Fruit fly (Drosophila melanogaster) S2 (cell line): ENCODE data around the gene CG4045.

Experiments
- CG8478 ChIP-seq: fragments of >200 bp; optimal IDR thresholded peaks from 2 replicates; lab custom pipeline; 2018
- CTCF ChIP-seq, 2 experiments: fragments of >200 bp; optimal IDR thresholded peaks; 2 replicates each; lab custom pipeline; 2018

- TF ChIP-seq CG8478 (lab: Kevin White, UChicago) (no peak), CTCF (optimal IDR thresholded peaks at IDR 0.05; lab: Kevin White, UChicago) (peak; percentile 58 to 78)
Observed at dm6 chrX:2094072-2094761, 18.5 kb upstream of the CG4045 start, which contains the start of gene csw.
